Worm (Caenorhabditis elegans): Measurements from ENCODE around the gene ZK1055.2.

DNA sequence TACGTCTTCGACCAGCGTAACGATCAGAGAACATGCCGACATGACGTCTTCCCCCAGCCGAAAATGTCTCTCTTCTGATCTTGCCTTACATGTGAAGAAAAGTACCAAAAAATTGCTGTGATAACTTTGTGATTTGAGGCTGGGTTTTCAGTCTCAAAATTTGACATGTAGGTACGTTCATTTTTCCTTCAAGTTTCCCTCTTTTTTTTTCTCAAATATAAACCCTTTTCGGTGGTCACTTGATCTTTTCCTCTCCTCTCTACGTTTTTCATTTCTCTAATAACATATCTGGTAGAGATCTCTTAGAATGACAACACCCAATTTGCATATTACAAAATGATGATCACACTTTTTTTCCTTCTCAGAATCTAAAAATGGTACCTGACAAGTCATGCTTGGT, 31.5 kb downstream of the ZK1055.2 start, which contains the start of gene nhr-37:
- TF ChIP-seq hmg-4 (GFP tag; optimal IDR thresholded peaks at IDR 0.05) (no peak), ama-1 (optimal IDR thresholded peaks at IDR 0.05) (no peak), flt-1 (GFP tag; IDR thresholded peaks at IDR 0.05) (no peak), tbx-11 (GFP tag; IDR thresholded peaks at IDR 0.05) (no peak), hnd-1 (tag; optimal IDR thresholded peaks at IDR 0.05) (no peak), F13C5.2 (tag; optimal IDR thresholded peaks at IDR 0.05) (no peak), ets-7 (tag; optimal IDR thresholded peaks at IDR 0.05) (no peak), aly-1 (tag; optimal IDR thresholded peaks at IDR 0.05) (no peak), ceh-36 (tag; optimal IDR thresholded peaks at IDR 0.05) (no peak), ceh-13 (GFP tag; optimal IDR thresholded peaks at IDR 0.05) (no peak), B0310.2 (tag; optimal IDR thresholded peaks at IDR 0.05) (no peak), hmbx-1 (tag; optimal IDR thresholded peaks at IDR 0.05) (no peak), sea-1 (GFP tag; conservative IDR thresholded peaks at IDR 0.05) (no peak)
